Worm (Caenorhabditis elegans) whole organism, young adult: ENCODE data around the gene T28A8.8.
A peak's percentile ranks its signal among the peaks of the same experiment; 100 is the strongest.

ENCODE experiments used
- B0035.1 ChIP-seq: sonication (generic microtip); optimal IDR thresholded peaks from 2 replicates; lab custom pipeline; 2016; ENCODE audit warnings: missing genetic modification characterization, mild to moderate bottlenecking, missing compliant biosample characterization, missing genotype, missing genetic modification reagents
- F23B12.7 ChIP-seq: sonication (generic microtip); optimal IDR thresholded peaks from 2 replicates; lab custom pipeline; 2017; ENCODE audit warnings: missing genetic modification characterization, mild to moderate bottlenecking, missing compliant biosample characterization, antibody characterized with exemption, moderate library complexity; ENCODE audit not compliant: insufficient read depth
- F33H1.4 ChIP-seq: fragments of 200-800 bp; sonication (Bioruptor generic); IDR thresholded peaks from 2 replicates; pipeline ENCODE4 v1.3.6; 2022; ENCODE audit warnings: missing genetic modification reagents, missing genetic modification characterization, missing compliant biosample characterization
- F39B2.1 ChIP-seq: fragments of 200-800 bp; sonication (Bioruptor generic); IDR thresholded peaks from 2 replicates; pipeline ENCODE4 v1.3.6; 2022; ENCODE audit warnings: missing genetic modification reagents, missing genetic modification characterization, missing compliant biosample characterization
- F57A8.1 ChIP-seq: fragments of 200-800 bp; sonication (Bioruptor generic); optimal IDR thresholded peaks from 2 replicates; lab custom pipeline; 2018; ENCODE audit warnings: mild to moderate bottlenecking, missing genetic modification characterization, moderate library complexity, missing compliant biosample characterization
- T07F8.4 ChIP-seq: sonication (generic microtip); optimal IDR thresholded peaks from 2 replicates; lab custom pipeline; 2016; ENCODE audit warnings: mild to moderate bottlenecking, missing genetic modification characterization, moderate library complexity, missing compliant biosample characterization
- T26A5.8 ChIP-seq: sonication (generic microtip); optimal IDR thresholded peaks from 2 replicates; lab custom pipeline; 2016; ENCODE audit warnings: missing genetic modification characterization, missing compliant biosample characterization
- Y53F4B.3 ChIP-seq: fragments of 200-800 bp; sonication (Bioruptor generic); IDR thresholded peaks from 2 replicates; pipeline ENCODE4 v1.3.6; 2022; ENCODE audit warnings: missing genetic modification reagents, missing genetic modification characterization, missing compliant biosample characterization
- Y53G8AR.9 ChIP-seq: fragments of 200-800 bp; sonication (Bioruptor generic); conservative IDR thresholded peaks from 2 replicates; pipeline ENCODE4 v1.3.6; 2022; ENCODE audit warnings: missing genetic modification reagents, missing genetic modification characterization, missing compliant biosample characterization
- Y95B8A.8 ChIP-seq: fragments of 200-800 bp; sonication (Bioruptor generic); IDR thresholded peaks from 2 replicates; pipeline ENCODE4 v1.3.6; 2022; ENCODE audit warnings: missing genetic modification reagents, missing genetic modification characterization, missing compliant biosample characterization
- ama-1 ChIP-seq, 3 experiments: fragments of 150-350 bp in 1 of 3; sonication (generic microtip) in 2 of 3; optimal IDR thresholded peaks; 2 replicates each; lab custom pipeline; 2014 to 2018; ENCODE audit warnings: missing biosample characterization in 2 of 3, missing genetic modification characterization in 2 of 3, missing genetic modification reagents in 2 of 3
- athp-1 ChIP-seq: sonication (generic microtip); optimal IDR thresholded peaks from 2 replicates; lab custom pipeline; 2017; ENCODE audit warnings: mild to moderate bottlenecking, missing genetic modification characterization, missing compliant biosample characterization
- attf-6 ChIP-seq: fragments of 200-800 bp; sonication (Bioruptor generic); IDR thresholded peaks from 2 replicates; pipeline ENCODE4 v1.3.6; 2022; ENCODE audit warnings: missing genetic modification reagents, missing genetic modification characterization, missing compliant biosample characterization
- bed-2 ChIP-seq: fragments of 200-800 bp; sonication (Bioruptor generic); IDR thresholded peaks from 2 replicates; pipeline ENCODE4 v1.3.6; 2022; ENCODE audit warnings: missing genetic modification reagents, missing genetic modification characterization, missing compliant biosample characterization
- cebp-1 ChIP-seq, 2 experiments: fragments of 200-800 bp in 1 of 2; sonication (Bioruptor generic) in 1 of 2; sonication (generic microtip) in 1 of 2; IDR thresholded peaks in 1 of 2; optimal IDR thresholded peaks in 1 of 2; 2 replicates each; pipeline versions ENCODE4 v1.3.6 to Lab custom; 2017 to 2022; ENCODE audit warnings: missing compliant biosample characterization in 2 of 2, missing genetic modification characterization in 2 of 2, mild to moderate bottlenecking in 1 of 2, missing genetic modification reagents in 1 of 2, moderate library complexity in 1 of 2
- ceh-58 ChIP-seq: fragments of 200-800 bp; sonication (Bioruptor generic); IDR thresholded peaks from 2 replicates; pipeline ENCODE4 v1.3.6; 2022; ENCODE audit warnings: missing genetic modification characterization, missing compliant biosample characterization
- ceh-79 ChIP-seq: sonication (generic microtip); optimal IDR thresholded peaks from 2 replicates; lab custom pipeline; 2017; ENCODE audit warnings: mild to moderate bottlenecking, missing genetic modification characterization, missing compliant biosample characterization
- chd-7 ChIP-seq: sonication (generic microtip); optimal IDR thresholded peaks from 2 replicates; lab custom pipeline; 2016; ENCODE audit warnings: mild to moderate bottlenecking, missing genetic modification characterization, moderate library complexity, missing compliant biosample characterization
- dox-1 ChIP-seq: fragments of 200-800 bp; sonication (Bioruptor generic); IDR thresholded peaks from 2 replicates; pipeline ENCODE4 v1.3.6; 2022; ENCODE audit warnings: missing genetic modification reagents, missing genetic modification characterization, missing compliant biosample characterization
- dpff-1 ChIP-seq: sonication (generic microtip); optimal IDR thresholded peaks from 2 replicates; lab custom pipeline; 2017; ENCODE audit warnings: mild to moderate bottlenecking, missing genetic modification characterization, missing compliant biosample characterization
- dpl-1 ChIP-seq: fragments of 150-350 bp; optimal IDR thresholded peaks from 2 replicates; lab custom pipeline; 2014; ENCODE audit warnings: missing biosample characterization, missing genetic modification reagents, missing genetic modification characterization
- egl-18 ChIP-seq: fragments of 200-800 bp; sonication (Bioruptor generic); IDR thresholded peaks from 2 replicates; pipeline ENCODE4 v1.3.6; 2022; ENCODE audit warnings: missing genetic modification reagents, missing genetic modification characterization, missing compliant biosample characterization
- egl-44 ChIP-seq: fragments of 200-800 bp; sonication (Bioruptor generic); IDR thresholded peaks from 2 replicates; pipeline ENCODE4 v1.3.6; 2022; ENCODE audit warnings: missing genetic modification reagents, missing genetic modification characterization, missing compliant biosample characterization
- gei-17 ChIP-seq: fragments of 200-800 bp; sonication (Bioruptor generic); optimal IDR thresholded peaks from 2 replicates; lab custom pipeline; 2018; ENCODE audit warnings: mild to moderate bottlenecking, missing genetic modification characterization, missing compliant biosample characterization
- hlh-12 ChIP-seq: sonication (generic microtip); optimal IDR thresholded peaks from 2 replicates; lab custom pipeline; 2016; ENCODE audit warnings: missing genetic modification characterization, missing compliant biosample characterization
- hlh-26 ChIP-seq: fragments of 200-800 bp; sonication (Bioruptor generic); conservative IDR thresholded peaks from 2 replicates; pipeline ENCODE4 v1.3.6; 2022; ENCODE audit warnings: missing genetic modification reagents, missing genetic modification characterization, missing compliant biosample characterization
- hmg-1.2 ChIP-seq: fragments of 200-800 bp; sonication (Bioruptor generic); IDR thresholded peaks from 2 replicates; pipeline ENCODE4 v1.3.6; 2022; ENCODE audit warnings: missing genetic modification reagents, missing genetic modification characterization, missing compliant biosample characterization
- hmg-20 ChIP-seq: fragments of 200-800 bp; sonication (Bioruptor generic); IDR thresholded peaks from 2 replicates; pipeline ENCODE4 v1.3.6; 2022; ENCODE audit warnings: missing genetic modification reagents, missing genetic modification characterization, missing compliant biosample characterization
- hsf-1 ChIP-seq: fragments of 200-800 bp; sonication (Bioruptor generic); IDR thresholded peaks from 2 replicates; pipeline ENCODE4 v1.3.6; 2022; ENCODE audit warnings: missing genetic modification reagents, missing genetic modification characterization, missing compliant biosample characterization
- lin-40 ChIP-seq: sonication (generic microtip); optimal IDR thresholded peaks from 2 replicates; lab custom pipeline; 2016; ENCODE audit warnings: missing genetic modification characterization, mild to moderate bottlenecking, missing compliant biosample characterization, missing genotype, missing genetic modification reagents
- lir-1 ChIP-seq: fragments of 200-800 bp; sonication (Bioruptor generic); conservative IDR thresholded peaks from 2 replicates; pipeline ENCODE4 v1.3.6; 2022; ENCODE audit warnings: missing genetic modification reagents, missing genetic modification characterization, missing compliant biosample characterization
- mel-28 ChIP-seq: sonication (generic microtip); optimal IDR thresholded peaks from 2 replicates; lab custom pipeline; 2016; ENCODE audit warnings: borderline replicate concordance, mild to moderate bottlenecking, missing genetic modification characterization, missing compliant biosample characterization
- mes-4 ChIP-seq: sonication (generic microtip); optimal IDR thresholded peaks from 2 replicates; lab custom pipeline; 2016; ENCODE audit warnings: missing genotype, missing genetic modification characterization, missing compliant biosample characterization
- mxl-1 ChIP-seq: sonication (generic microtip); optimal IDR thresholded peaks from 2 replicates; lab custom pipeline; 2016; ENCODE audit warnings: missing genetic modification characterization, missing compliant biosample characterization
- nfya-1 ChIP-seq: sonication (generic microtip); optimal IDR thresholded peaks from 2 replicates; lab custom pipeline; 2017; ENCODE audit warnings: antibody characterized with exemption, missing compliant biosample characterization, missing genetic modification characterization, borderline replicate concordance; ENCODE audit not compliant: insufficient read depth
- nfya-2 ChIP-seq: fragments of 200-800 bp; sonication (Bioruptor generic); IDR thresholded peaks from 2 replicates; pipeline ENCODE4 v1.3.6; 2022; ENCODE audit warnings: missing genetic modification reagents, missing genetic modification characterization, missing compliant biosample characterization
- nhr-179 ChIP-seq: sonication (generic microtip); optimal IDR thresholded peaks from 2 replicates; lab custom pipeline; 2016; ENCODE audit warnings: mild to moderate bottlenecking, missing genetic modification characterization, missing compliant biosample characterization
- pha-4 ChIP-seq: fragments of 150-350 bp; sonication (generic microtip); optimal IDR thresholded peaks from 2 replicates; lab custom pipeline; 2014; ENCODE audit warnings: missing biosample characterization, missing genetic modification reagents, missing genetic modification characterization
- repo-1 ChIP-seq: sonication (generic microtip); optimal IDR thresholded peaks from 2 replicates; lab custom pipeline; 2017; ENCODE audit warnings: mild to moderate bottlenecking, missing genetic modification characterization, missing compliant biosample characterization
- sdz-38 ChIP-seq: sonication (generic microtip); optimal IDR thresholded peaks from 2 replicates; lab custom pipeline; 2016; ENCODE audit warnings: missing genotype, missing genetic modification characterization, missing compliant biosample characterization
- snpc-3.4 ChIP-seq: sonication (generic microtip); optimal IDR thresholded peaks from 2 replicates; lab custom pipeline; 2017; ENCODE audit warnings: missing genetic modification characterization, mild to moderate bottlenecking, missing compliant biosample characterization, antibody characterized with exemption, moderate library complexity, missing genotype, missing genetic modification reagents
- somi-1 ChIP-seq: fragments of 200-800 bp; sonication (Bioruptor generic); optimal IDR thresholded peaks from 2 replicates; lab custom pipeline; 2018; ENCODE audit warnings: mild to moderate bottlenecking, missing genetic modification characterization, missing compliant biosample characterization
- sptf-2 ChIP-seq: fragments of 200-800 bp; sonication (Bioruptor generic); optimal IDR thresholded peaks from 2 replicates; lab custom pipeline; 2018; ENCODE audit warnings: mild to moderate bottlenecking, missing genetic modification characterization, missing compliant biosample characterization
- xnd-1 ChIP-seq: sonication (generic microtip); optimal IDR thresholded peaks from 2 replicates; lab custom pipeline; 2016; ENCODE audit warnings: missing genotype, missing genetic modification reagents, missing genetic modification characterization, missing compliant biosample characterization
- zim-3 ChIP-seq: sonication (generic microtip); optimal IDR thresholded peaks from 2 replicates; lab custom pipeline; 2017; ENCODE audit warnings: mild to moderate bottlenecking, missing genetic modification characterization, moderate library complexity, missing compliant biosample characterization
- ztf-22 ChIP-seq: fragments of 200-800 bp; sonication (Bioruptor generic); optimal IDR thresholded peaks from 2 replicates; lab custom pipeline; 2018; ENCODE audit warnings: mild to moderate bottlenecking, missing genetic modification characterization, moderate library complexity, missing compliant biosample characterization
- ztf-25 ChIP-seq: fragments of 200-800 bp; sonication (Bioruptor generic); IDR thresholded peaks from 2 replicates; pipeline ENCODE4 v1.3.6; 2022; ENCODE audit warnings: missing genetic modification reagents, missing genetic modification characterization, missing compliant biosample characterization

Gene T28A8.8

DNA sequence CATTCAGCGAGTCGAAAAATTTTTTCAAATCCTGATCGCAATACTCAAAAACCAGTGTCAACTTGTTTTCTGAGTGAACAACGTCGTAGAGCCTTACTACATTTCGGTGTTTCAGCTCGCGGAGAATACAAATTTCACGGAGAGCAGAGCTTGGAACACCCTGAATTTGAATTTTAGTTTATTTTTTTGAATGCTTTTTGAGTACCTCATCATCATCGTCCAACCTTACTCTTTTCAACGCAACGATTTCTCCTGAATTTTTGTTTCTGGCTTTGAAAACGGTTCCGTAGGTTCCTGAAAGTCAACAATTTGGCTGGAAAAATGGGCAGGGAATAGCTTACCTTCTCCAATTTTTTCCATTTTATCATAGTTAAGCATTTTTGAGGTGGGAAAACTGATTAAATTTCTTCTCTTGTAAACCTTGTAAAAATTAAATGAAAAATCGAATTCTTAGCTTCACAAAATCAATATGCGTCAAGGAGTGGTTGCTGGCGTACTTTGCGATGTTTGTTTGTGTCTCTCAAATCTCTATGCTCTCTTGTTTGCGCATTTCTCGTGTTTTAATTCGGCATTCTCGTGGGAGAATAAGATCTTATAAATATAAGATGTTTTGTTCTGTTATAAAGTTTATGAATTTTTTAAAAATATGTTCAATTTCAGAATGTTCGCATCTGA is 36.6 kb upstream of the T28A8.8 start, which contains the start of gene cdk-5 (continued):
- TF ChIP-seq hmg-1.2 (GFP tag; lab: Robert Waterston, UW) (peak; percentile 99), mxl-1 (tag; lab: Kevin White, UChicago) (no peak), ztf-25 (GFP tag; lab: Robert Waterston, UW) (no peak), bed-2 (GFP tag; lab: Robert Waterston, UW) (no peak), hmg-20 (GFP tag; lab: Robert Waterston, UW) (no peak), athp-1 (no peak), Y53G8AR.9 (GFP tag; lab: Robert Waterston, UW) (peak; percentile 87; the same call in 1 of the 2 replicates), nfya-1 (no peak), nhr-179 (tag; lab: Kevin White, UChicago) (no peak), F23B12.7 (tag; lab: Kevin White, UChicago) (no peak), hlh-12 (tag; lab: Kevin White, UChicago) (no peak), attf-6 (GFP tag; lab: Robert Waterston, UW) (no peak), lir-1 (GFP tag; lab: Robert Waterston, UW) (no peak), egl-18 (GFP tag; lab: Robert Waterston, UW) (no peak), nfya-2 (GFP tag; lab: Robert Waterston, UW) (no peak), hsf-1 (GFP tag; lab: Robert Waterston, UW) (peak; percentile 76), Y53F4B.3 (GFP tag; lab: Robert Waterston, UW) (no peak), F57A8.1 (GFP tag; lab: Kevin White, UChicago) (no peak), xnd-1 (tag; lab: Kevin White, UChicago) (peak; percentile 33), sdz-38 (tag; lab: Kevin White, UChicago) (no peak), ama-1 (optimal IDR thresholded peaks at IDR 0.05; lab: Kevin White, UChicago) (no peak), ama-1 (GFP tag; optimal IDR thresholded peaks at IDR 0.05; lab: Kevin White, UChicago) (no peak), snpc-3.4 (tag; lab: Kevin White, UChicago) (peak; percentile 72), F39B2.1 (GFP tag; lab: Robert Waterston, UW) (no peak), egl-44 (GFP tag; lab: Robert Waterston, UW) (no peak), gei-17 (GFP tag; lab: Kevin White, UChicago) (peak; percentile 30), pha-4 (tag; lab: Kevin White, UChicago) (peak; percentile 69), ztf-22 (no peak), cebp-1 (GFP tag; IDR thresholded peaks at IDR 0.05; lab: Robert Waterston, UW) (no peak), cebp-1 (tag; optimal IDR thresholded peaks at IDR 0.05; lab: Kevin White, UChicago) (peak; percentile 68), repo-1 (tag; lab: Kevin White, UChicago) (peak; percentile 69), lin-40 (tag; lab: Kevin White, UChicago) (peak; percentile 87), T07F8.4 (tag; lab: Kevin White, UChicago) (no peak), B0035.1 (tag; lab: Kevin White, UChicago) (no peak), ceh-58 (GFP tag; lab: Robert Waterston, UW) (no peak), hlh-26 (GFP tag; lab: Robert Waterston, UW) (no peak), chd-7 (no peak), dpl-1 (GFP tag; lab: Kevin White, UChicago) (peak; percentile 11), ceh-79 (tag; lab: Kevin White, UChicago) (no peak), sptf-2 (GFP tag; lab: Kevin White, UChicago) (no peak), mes-4 (tag; lab: Kevin White, UChicago) (no peak), Y95B8A.8 (no peak), T26A5.8 (no peak), dpff-1 (tag; lab: Kevin White, UChicago) (no peak), somi-1 (GFP tag; lab: Kevin White, UChicago) (no peak), F33H1.4 (GFP tag; lab: Robert Waterston, UW) (peak; percentile 75), zim-3 (tag; lab: Kevin White, UChicago) (no peak), mel-28 (tag; lab: Kevin White, UChicago) (no peak), dox-1 (GFP tag; lab: Robert Waterston, UW) (0 out of 2 replicates have a peak, but pooled peaks have one; percentile 31)
